Fruit fly (Drosophila melanogaster): ENCODE results near the gene mRpL38.
A peak's percentile ranks its signal among the peaks of the same experiment; 100 is the strongest.

mRpL38 gene

DNA sequence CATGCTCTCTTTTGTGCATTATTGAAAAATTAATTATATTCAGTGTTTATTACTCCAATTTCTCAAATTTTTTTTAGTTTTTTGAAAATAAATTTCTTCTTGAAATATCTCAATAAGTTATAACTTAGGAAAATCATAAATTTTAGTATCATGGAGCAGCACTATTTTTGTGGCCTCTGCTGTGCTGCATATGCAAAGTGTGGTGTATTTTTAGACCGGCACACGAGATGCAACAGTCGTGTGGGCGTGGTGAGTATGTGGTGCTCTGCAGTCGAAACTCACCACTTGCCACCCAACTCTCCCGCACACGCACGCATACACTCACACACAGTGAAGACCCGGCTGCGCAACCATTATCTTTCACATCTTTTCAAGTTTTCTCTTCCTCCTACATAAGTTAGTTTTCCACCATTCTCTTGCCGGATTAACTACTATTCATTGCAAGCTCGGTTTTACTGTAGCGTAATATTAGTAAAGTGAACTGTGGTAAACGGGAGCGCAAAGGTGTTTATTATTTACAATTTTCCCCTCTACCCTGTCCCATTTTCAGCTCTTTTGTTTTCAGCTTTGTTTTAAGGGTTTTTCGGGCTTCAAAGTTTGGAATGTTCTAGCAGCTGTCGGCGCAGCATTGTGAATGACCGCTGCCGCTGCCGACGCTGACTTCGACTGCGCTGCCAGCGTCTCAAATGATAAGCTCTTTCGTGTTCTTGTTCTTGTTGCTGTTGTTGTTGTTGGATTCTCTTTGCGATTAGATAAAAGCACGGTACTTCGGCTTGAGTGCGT, 17.5 kb upstream of the mRpL38 start (continued):
- TF ChIP-seq ap (GFP tag; IDR thresholded peaks at IDR 0.05): peak; percentile 58; the same call in 1 of the 2 replicates
- peak; percentile 63 for TF ChIP-seq cg (GFP tag; optimal IDR thresholded peaks at IDR 0.05)
- peak; percentile 46 for TF ChIP-seq CG1529 (GFP tag; optimal IDR thresholded peaks at IDR 0.05)
- peak; percentile 68 for TF ChIP-seq stc (GFP tag; IDR thresholded peaks at IDR 0.05)
- TF ChIP-seq CG8924 (tag; optimal IDR thresholded peaks at IDR 0.05): peak; percentile 46
- TF ChIP-seq CG1233 (GFP tag; optimal IDR thresholded peaks at IDR 0.05): peak; percentile 63
- TF ChIP-seq CG1602 (GFP tag; optimal IDR thresholded peaks at IDR 0.05): peak; percentile 40
- TF ChIP-seq Mrtf (GFP tag; IDR thresholded peaks at IDR 0.05): peak; percentile 64; the same call in 1 of the 3 replicates
- TF ChIP-seq Tbp (GFP tag; optimal IDR thresholded peaks at IDR 0.05): no peak
- TF ChIP-seq CG17385 (GFP tag; optimal IDR thresholded peaks at IDR 0.05): peak; percentile 59
- TF ChIP-seq tll (GFP tag; optimal IDR thresholded peaks at IDR 0.05): no peak
- peak; percentile 47 for TF ChIP-seq gsb-n (tag; optimal IDR thresholded peaks at IDR 0.05)
- TF ChIP-seq kay (GFP tag; optimal IDR thresholded peaks at IDR 0.05): no peak
- peak; percentile 51; the same call in 1 of the 3 replicates for TF ChIP-seq Optix (GFP tag; IDR thresholded peaks at IDR 0.05)
- peak; percentile 58; the same call in 1 of the 2 replicates for TF ChIP-seq CG14014 (GFP tag; IDR thresholded peaks at IDR 0.05)
- no peak for TF ChIP-seq Mad (GFP tag; optimal IDR thresholded peaks at IDR 0.05)
- TF ChIP-seq CG17361 (GFP tag; IDR thresholded peaks at IDR 0.05): peak; percentile 61
- TF ChIP-seq crc (GFP tag; optimal IDR thresholded peaks at IDR 0.05): peak; percentile 1
- peak in 1 of 2 experiments; percentile 19 for TF ChIP-seq Eip74EF (GFP tag; optimal IDR thresholded peaks at IDR 0.05)
- peak; percentile 28 for TF ChIP-seq CG5245 (GFP tag; optimal IDR thresholded peaks at IDR 0.05)
- no peak for TF ChIP-seq abd-A (tag; optimal IDR thresholded peaks at IDR 0.05)
- TF ChIP-seq lov (optimal IDR thresholded peaks at IDR 0.05): no peak
- TF ChIP-seq lov (GFP tag; IDR thresholded peaks at IDR 0.05): 0 out of 3 replicates have a peak, but pooled peaks have one; percentile 23
- TF ChIP-seq kni (GFP tag; optimal IDR thresholded peaks at IDR 0.05): peak; percentile 16
- 0 out of 2 replicates have a peak, but pooled peaks have one; percentile 21 for TF ChIP-seq esg (GFP tag; conservative IDR thresholded peaks at IDR 0.05)
- no peak for TF ChIP-seq CG9932 (GFP tag; IDR thresholded peaks at IDR 0.05)
- TF ChIP-seq CG9727 (GFP tag; optimal IDR thresholded peaks at IDR 0.05): peak; percentile 73
- no peak for TF ChIP-seq fru (optimal IDR thresholded peaks at IDR 0.05)
- no peak for TF ChIP-seq tx (GFP tag; optimal IDR thresholded peaks at IDR 0.05)
- peak; percentile 62 for TF ChIP-seq Xbp1 (GFP tag; optimal IDR thresholded peaks at IDR 0.05)
- no peak for TF ChIP-seq CG13894 (tag; optimal IDR thresholded peaks at IDR 0.05)
- peak; percentile 11 for TF ChIP-seq CTCF (GFP tag; optimal IDR thresholded peaks at IDR 0.05)
- peak; percentile 29; the same call in 1 of the 2 replicates for TF ChIP-seq E2f1 (GFP tag; IDR thresholded peaks at IDR 0.05)
- peak; percentile 60 for TF ChIP-seq CG8359 (GFP tag; optimal IDR thresholded peaks at IDR 0.05; ENCODE audit: borderline replicate concordance)
- no peak for TF ChIP-seq ham (GFP tag; IDR thresholded peaks at IDR 0.05)
- TF ChIP-seq CG15479 (GFP tag; optimal IDR thresholded peaks at IDR 0.05): peak; percentile 19
- peak; percentile 34 for TF ChIP-seq BtbVII (GFP tag; optimal IDR thresholded peaks at IDR 0.05)
- TF ChIP-seq CG7357 (GFP tag; IDR thresholded peaks at IDR 0.05): no peak
- peak; percentile 40 for TF ChIP-seq CG18619 (GFP tag; optimal IDR thresholded peaks at IDR 0.05)

dm6 chrX:14209209-14209781, 16.8 kb upstream of the mRpL38 start:
- no peak for TF ChIP-seq CG2199 (GFP tag; IDR thresholded peaks at IDR 0.05)
- TF ChIP-seq ab (GFP tag; optimal IDR thresholded peaks at IDR 0.05): no peak
- peak in 1 of 2 experiments; percentile 34 for TF ChIP-seq eve (GFP tag; optimal IDR thresholded peaks at IDR 0.05)
- peak; percentile 16 for TF ChIP-seq exex (tag; optimal IDR thresholded peaks at IDR 0.05)
- TF ChIP-seq Hr39 (optimal IDR thresholded peaks at IDR 0.05): no peak
- TF ChIP-seq Med (GFP tag): peak; percentile 69
- peak; percentile 68 for TF ChIP-seq sqz (GFP tag; optimal IDR thresholded peaks at IDR 0.05)
- peak; percentile 78 for TF ChIP-seq sens (GFP tag)
- TF ChIP-seq sens-2 (GFP tag; IDR thresholded peaks at IDR 0.05): no peak
- TF ChIP-seq Oaz (GFP tag; IDR thresholded peaks at IDR 0.05): no peak
- peak; percentile 69 for TF ChIP-seq sd (tag; optimal IDR thresholded peaks at IDR 0.05)
- TF ChIP-seq CG8281 (tag; optimal IDR thresholded peaks at IDR 0.05): peak; percentile 0
- peak; percentile 6 for TF ChIP-seq CG3281 (GFP tag; optimal IDR thresholded peaks at IDR 0.05)
- TF ChIP-seq Ssrp (tag; optimal IDR thresholded peaks at IDR 0.05): peak; percentile 21

Data from whole organism, embryonic.